Fruit fly (Drosophila melanogaster) whole organism, embryonic: ENCODE results near the gene nerfin-2.

Experiments
- Atf-2 ChIP-seq: fragments of 200-800 bp; sonication (Bioruptor generic); optimal IDR thresholded peaks from 2 replicates; lab custom pipeline; 2016; ENCODE audit warnings: missing biosample characterization, missing genetic modification characterization
- CG11093 ChIP-seq: fragments of 200-800 bp; sonication (Bioruptor generic); IDR thresholded peaks from 3 replicates; pipeline ENCODE4 v1.3.6; 2022; ENCODE audit warnings: missing biosample characterization, missing genetic modification characterization
- CG12236 ChIP-seq: fragments of 200-800 bp; sonication (Bioruptor generic); optimal IDR thresholded peaks from 2 replicates; lab custom pipeline; 2016; ENCODE audit warnings: missing biosample characterization, missing genetic modification characterization
- CG14965 ChIP-seq: fragments of 200-800 bp; sonication (Bioruptor generic); optimal IDR thresholded peaks from 2 replicates; lab custom pipeline; 2016; ENCODE audit warnings: missing biosample characterization, missing genetic modification characterization, borderline replicate concordance
- CG15479 ChIP-seq: fragments of 200-800 bp; sonication (Bioruptor generic); optimal IDR thresholded peaks from 3 replicates; lab custom pipeline; 2019; ENCODE audit warnings: missing biosample characterization, mild to moderate bottlenecking, missing genetic modification characterization, moderate library complexity
- CG17359 ChIP-seq: fragments of 200-800 bp; sonication (Bioruptor generic); optimal IDR thresholded peaks from 3 replicates; lab custom pipeline; 2018; ENCODE audit warnings: missing biosample characterization, mild to moderate bottlenecking, missing genetic modification characterization, moderate library complexity
- CG2712 ChIP-seq: fragments of 200-800 bp; optimal IDR thresholded peaks from 3 replicates; lab custom pipeline; 2019; ENCODE audit warnings: missing biosample characterization, mild to moderate bottlenecking, missing genetic modification characterization, moderate library complexity
- CG31388 ChIP-seq: fragments of 200-800 bp; sonication (Bioruptor generic); optimal IDR thresholded peaks from 2 replicates; lab custom pipeline; 2016; ENCODE audit warnings: missing biosample characterization, missing genetic modification characterization
- CG31441 ChIP-seq: fragments of 200-800 bp; sonication (Bioruptor generic); IDR thresholded peaks from 2 replicates; pipeline ENCODE4 v1.3.6; 2022; ENCODE audit warnings: missing biosample characterization, missing genetic modification characterization
- CG3281 ChIP-seq: fragments of 200-800 bp; sonication (Bioruptor generic); optimal IDR thresholded peaks from 3 replicates; lab custom pipeline; 2017; ENCODE audit warnings: missing biosample characterization, mild to moderate bottlenecking, missing genetic modification characterization
- CG33557 ChIP-seq: fragments of 200-800 bp; sonication (Bioruptor generic); optimal IDR thresholded peaks from 2 replicates; lab custom pipeline; 2019; ENCODE audit warnings: missing biosample characterization, mild to moderate bottlenecking, missing genetic modification characterization, moderate library complexity
- CG3838 ChIP-seq: fragments of 200-800 bp; sonication (Bioruptor generic); optimal IDR thresholded peaks from 3 replicates; lab custom pipeline; 2016; ENCODE audit warnings: missing biosample characterization, missing genetic modification characterization
- CG4424 ChIP-seq: fragments of 200-800 bp; sonication (Bioruptor generic); optimal IDR thresholded peaks from 3 replicates; lab custom pipeline; 2016; ENCODE audit warnings: missing biosample characterization, missing genetic modification characterization
- CG4820 ChIP-seq: fragments of 200-800 bp; sonication (Bioruptor generic); optimal IDR thresholded peaks from 3 replicates; lab custom pipeline; 2016; ENCODE audit warnings: missing biosample characterization, missing genetic modification characterization
- CG8478 ChIP-seq: fragments of >200 bp; optimal IDR thresholded peaks from 2 replicates; lab custom pipeline; 2018
- Dbx ChIP-seq: fragments of 200-800 bp; sonication (Bioruptor generic); IDR thresholded peaks from 3 replicates; pipeline ENCODE4 v1.3.6; 2022; ENCODE audit warnings: missing biosample characterization, missing genetic modification characterization
- Drgx ChIP-seq: fragments of 200-800 bp; sonication (Bioruptor generic); IDR thresholded peaks from 2 replicates; pipeline ENCODE4 v1.3.6; 2022; ENCODE audit warnings: missing biosample characterization, missing genetic modification characterization
- Eip74EF ChIP-seq, 2 experiments: fragments of 200-800 bp in 1 of 2; fragments of >200 bp in 1 of 2; sonication (Bioruptor generic) in 1 of 2; optimal IDR thresholded peaks; 2 replicates each; lab custom pipeline; 2017 to 2019; ENCODE audit warnings: missing biosample characterization in 2 of 2, missing genetic modification characterization in 2 of 2, mild to moderate bottlenecking in 1 of 2, moderate library complexity in 1 of 2
- H2.0 ChIP-seq: fragments of 200-800 bp; sonication (Bioruptor generic); IDR thresholded peaks from 2 replicates; pipeline ENCODE4 v1.3.6; 2022; ENCODE audit warnings: missing biosample characterization, missing genetic modification characterization
- HHEX ChIP-seq: fragments of 200-800 bp; sonication (Bioruptor generic); optimal IDR thresholded peaks from 3 replicates; lab custom pipeline; 2017; ENCODE audit warnings: missing biosample characterization, mild to moderate bottlenecking, missing genetic modification characterization, missing genetic modification reagents
- Hmr ChIP-seq: fragments of 200-800 bp; sonication (Bioruptor generic); optimal IDR thresholded peaks from 3 replicates; lab custom pipeline; 2017; ENCODE audit warnings: mild to moderate bottlenecking, missing biosample characterization, missing genetic modification reagents, missing genetic modification characterization
- Med ChIP-seq: fragments of 200-800 bp; sonication (Bioruptor generic); peaks from one replicate; lab custom pipeline; 2016; ENCODE audit warnings: missing biosample characterization, missing genetic modification characterization, mild to moderate bottlenecking, inconsistent platforms, moderate library complexity
- Meics ChIP-seq: fragments of 200-800 bp; sonication (Bioruptor generic); optimal IDR thresholded peaks from 2 replicates; lab custom pipeline; 2017; ENCODE audit warnings: missing biosample characterization, mild to moderate bottlenecking, missing genetic modification characterization
- Scr ChIP-seq: fragments of 200-800 bp; sonication (Bioruptor generic); IDR thresholded peaks from 2 replicates; pipeline ENCODE4 v1.3.6; 2022; ENCODE audit warnings: missing biosample characterization, missing genetic modification characterization; ENCODE audit not compliant: partially characterized antibody
- Taf1 ChIP-seq: fragments of 200-800 bp; sonication (Bioruptor generic); IDR thresholded peaks from 2 replicates; pipeline ENCODE4 v1.3.6; 2022; ENCODE audit warnings: missing biosample characterization, missing genetic modification characterization
- Trl ChIP-seq, 3 experiments: fragments of >200 bp in 2 of 3; fragments of 200-800 bp in 1 of 3; sonication (Bioruptor generic) in 1 of 3; optimal IDR thresholded peaks; 2 replicates in 1 of 3; 3 replicates in 2 of 3; lab custom pipeline; 2016 to 2017; ENCODE audit warnings: missing biosample characterization in 1 of 3, missing genetic modification characterization in 1 of 3
- ara ChIP-seq: fragments of 200-800 bp; sonication (Bioruptor generic); IDR thresholded peaks from 2 replicates; pipeline ENCODE4 v1.3.6; 2022; ENCODE audit warnings: missing biosample characterization, missing genetic modification characterization
- cad ChIP-seq: fragments of >200 bp; optimal IDR thresholded peaks from 2 replicates; lab custom pipeline; 2017; ENCODE audit warnings: missing biosample characterization, missing genetic modification characterization
- cas ChIP-seq: fragments of 200-800 bp; sonication (Bioruptor generic); IDR thresholded peaks from 2 replicates; pipeline ENCODE4 v1.3.6; 2022; ENCODE audit warnings: missing biosample characterization, missing genetic modification characterization
- cg ChIP-seq: fragments of 200-800 bp; sonication (Bioruptor generic); optimal IDR thresholded peaks from 3 replicates; lab custom pipeline; 2019; ENCODE audit warnings: missing biosample characterization, mild to moderate bottlenecking, missing genetic modification characterization, moderate library complexity
- chinmo ChIP-seq: fragments of 200-800 bp; sonication (Bioruptor generic); IDR thresholded peaks from 4 replicates; pipeline ENCODE4 v1.3.6; 2022; ENCODE audit warnings: missing biosample characterization, missing genetic modification characterization; ENCODE audit not compliant: partially characterized antibody
- da ChIP-seq: fragments of 200-800 bp; sonication (Bioruptor generic); optimal IDR thresholded peaks from 2 replicates; lab custom pipeline; 2016; ENCODE audit warnings: missing biosample characterization, missing genetic modification characterization
- gce ChIP-seq: fragments of 200-800 bp; sonication (Bioruptor generic); IDR thresholded peaks from 3 replicates; pipeline ENCODE4 v1.3.6; 2022; ENCODE audit warnings: missing biosample characterization, missing genetic modification characterization
- gcm ChIP-seq: fragments of 200-800 bp; sonication (Bioruptor generic); optimal IDR thresholded peaks from 2 replicates; lab custom pipeline; 2019; ENCODE audit warnings: missing biosample characterization, mild to moderate bottlenecking, missing genetic modification characterization, moderate library complexity
- gem ChIP-seq: fragments of 200-800 bp; sonication (Bioruptor generic); optimal IDR thresholded peaks from 2 replicates; lab custom pipeline; 2019; ENCODE audit warnings: missing biosample characterization, mild to moderate bottlenecking, missing genetic modification characterization, moderate library complexity
- hkb ChIP-seq, 2 experiments: fragments of 200-800 bp in 1 of 2; fragments of >200 bp in 1 of 2; sonication (Bioruptor generic) in 1 of 2; IDR thresholded peaks in 1 of 2; optimal IDR thresholded peaks in 1 of 2; 2 replicates each; pipeline versions ENCODE4 v1.3.6 to Lab custom; 2017 to 2022; ENCODE audit warnings: missing biosample characterization in 1 of 2, missing genetic modification characterization in 1 of 2
- inv ChIP-seq: fragments of 200-800 bp; sonication (Bioruptor generic); IDR thresholded peaks from 2 replicates; pipeline ENCODE4 v1.3.6; 2022; ENCODE audit warnings: missing biosample characterization, missing genetic modification characterization; ENCODE audit not compliant: partially characterized antibody
- lilli ChIP-seq: fragments of 200-800 bp; sonication (Bioruptor generic); optimal IDR thresholded peaks from 3 replicates; lab custom pipeline; 2016; ENCODE audit warnings: missing biosample characterization, missing genetic modification characterization
- phol ChIP-seq: fragments of 200-800 bp; sonication (Bioruptor generic); optimal IDR thresholded peaks from 3 replicates; lab custom pipeline; 2018; ENCODE audit warnings: missing biosample characterization, mild to moderate bottlenecking, missing genetic modification characterization, moderate library complexity
- stc ChIP-seq: fragments of 200-800 bp; sonication (Bioruptor generic); IDR thresholded peaks from 2 replicates; pipeline ENCODE4 v1.3.6; 2022; ENCODE audit warnings: missing biosample characterization, missing genetic modification characterization
- zfh1 ChIP-seq: fragments of 200-800 bp; sonication (Bioruptor generic); IDR thresholded peaks from 3 replicates; pipeline ENCODE4 v1.3.6; 2022; ENCODE audit warnings: missing biosample characterization, missing genetic modification characterization
- zfh2 ChIP-seq: fragments of 200-800 bp; sonication (Bioruptor generic); optimal IDR thresholded peaks from 2 replicates; lab custom pipeline; 2016; ENCODE audit warnings: missing biosample characterization, missing genetic modification characterization

nerfin-2 gene

DNA sequence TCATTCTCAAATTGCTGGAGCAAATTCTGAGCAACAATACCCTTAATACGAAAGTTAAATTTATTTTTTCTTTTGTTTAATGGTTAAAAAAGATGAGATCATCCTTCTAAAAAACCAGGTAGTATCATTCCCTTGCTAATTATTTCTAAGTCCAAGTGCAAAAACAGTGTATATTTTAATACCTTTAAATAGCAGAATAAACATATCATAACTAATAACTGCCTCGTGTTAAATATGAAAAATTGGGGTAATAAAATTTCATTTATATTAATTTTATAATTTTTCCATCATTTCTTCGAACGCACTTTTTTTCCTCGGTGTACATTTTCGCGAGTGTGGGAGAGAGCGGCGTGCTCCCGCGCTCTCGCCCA, 40.9 kb downstream of the nerfin-2 start (continued):
- TF ChIP-seq CG14965 (GFP tag; lab: Kevin White, UChicago) (no peak), cas (GFP tag; lab: Robert Waterston, UW) (no peak), Taf1 (GFP tag; lab: Robert Waterston, UW) (no peak), stc (GFP tag; lab: Robert Waterston, UW) (no peak), Meics (GFP tag; lab: Kevin White, UChicago) (peak; percentile 12), lilli (GFP tag; lab: Kevin White, UChicago) (no peak), Drgx (peak; percentile 43), Scr (no peak), gem (tag; lab: Kevin White, UChicago) (peak; percentile 55), CG17359 (tag; lab: Kevin White, UChicago) (no peak), CG3838 (GFP tag; lab: Kevin White, UChicago) (no peak), da (no peak), gce (0 out of 3 replicates have a peak, but pooled peaks have one; percentile 25), Eip74EF (GFP tag; optimal IDR thresholded peaks at IDR 0.05; lab: Kevin White, UChicago) (no peak), CG33557 (no peak), phol (peak; percentile 42), zfh1 (GFP tag; lab: Robert Waterston, UW) (no peak; the same call in 2 of the 3 replicates), Hmr (GFP tag; lab: Kevin White, UChicago) (peak; percentile 2), Atf-2 (GFP tag; lab: Kevin White, UChicago) (no peak), CG4820 (GFP tag; lab: Kevin White, UChicago) (no peak), ara (GFP tag; lab: Robert Waterston, UW) (no peak), CG3281 (GFP tag; lab: Kevin White, UChicago) (peak; percentile 4), inv (GFP tag; lab: Robert Waterston, UW) (no peak), CG4424 (GFP tag; lab: Kevin White, UChicago) (peak; percentile 39), Trl (optimal IDR thresholded peaks at IDR 0.05; lab: Kevin White, UChicago) (peak in 1 of 2 experiments; percentile 23), Trl (GFP tag; optimal IDR thresholded peaks at IDR 0.05; lab: Kevin White, UChicago) (no peak), HHEX (no peak), zfh2 (GFP tag; lab: Kevin White, UChicago) (no peak), CG12236 (GFP tag; lab: Kevin White, UChicago) (no peak), CG31441 (GFP tag; lab: Robert Waterston, UW) (peak; percentile 45), CG2712 (tag; lab: Kevin White, UChicago) (peak; percentile 46)

DNA sequence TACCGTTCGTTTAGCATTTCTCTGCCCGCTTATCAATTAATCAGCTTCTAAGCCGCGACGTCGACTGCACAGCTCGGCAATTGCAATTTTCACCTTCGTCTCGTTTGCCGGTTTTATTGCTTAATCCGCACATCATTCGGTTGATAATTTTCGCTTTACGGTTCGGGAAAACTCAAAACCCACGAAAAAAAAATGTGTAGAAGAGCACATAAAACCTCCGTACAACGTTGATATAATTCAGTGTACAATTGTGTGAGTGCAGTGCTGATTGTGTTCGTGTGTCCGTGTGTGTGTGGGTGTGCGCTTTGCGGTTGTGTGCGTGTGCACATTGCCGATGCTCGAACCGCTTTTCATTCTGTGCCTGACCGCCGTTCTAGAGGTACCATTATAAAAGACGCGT, 41.3 kb downstream of the nerfin-2 start, which contains the start of gene CAH7:
Gene CAH7 (plus strand): TSS at position 43 of the 400 bp plus-strand sequence.
- TF ChIP-seq CG2712 (tag; lab: Kevin White, UChicago) (no peak), CG8478 (lab: Kevin White, UChicago) (peak; percentile 22), cad (peak; percentile 42), gcm (GFP tag; lab: Kevin White, UChicago) (no peak), CG15479 (GFP tag; lab: Kevin White, UChicago) (peak; percentile 82), CG31388 (GFP tag; lab: Kevin White, UChicago) (no peak), CG11093 (GFP tag; lab: Robert Waterston, UW) (0 out of 3 replicates have a peak, but pooled peaks have one; percentile 2), H2.0 (GFP tag; lab: Robert Waterston, UW) (no peak), chinmo (GFP tag; lab: Robert Waterston, UW) (0 out of 4 replicates have a peak, but pooled peaks have one; percentile 59), cg (GFP tag; lab: Kevin White, UChicago) (peak; percentile 82), Dbx (GFP tag; lab: Robert Waterston, UW) (no peak), Med (GFP tag; lab: Kevin White, UChicago) (peak; percentile 13), hkb (optimal IDR thresholded peaks at IDR 0.05; lab: Kevin White, UChicago) (no peak), hkb (GFP tag; IDR thresholded peaks at IDR 0.05; lab: Robert Waterston, UW) (0 out of 2 replicates have a peak, but pooled peaks have one; percentile 2)
